Worm (Caenorhabditis elegans): Measurements from ENCODE around the gene bed-1.

DNA sequence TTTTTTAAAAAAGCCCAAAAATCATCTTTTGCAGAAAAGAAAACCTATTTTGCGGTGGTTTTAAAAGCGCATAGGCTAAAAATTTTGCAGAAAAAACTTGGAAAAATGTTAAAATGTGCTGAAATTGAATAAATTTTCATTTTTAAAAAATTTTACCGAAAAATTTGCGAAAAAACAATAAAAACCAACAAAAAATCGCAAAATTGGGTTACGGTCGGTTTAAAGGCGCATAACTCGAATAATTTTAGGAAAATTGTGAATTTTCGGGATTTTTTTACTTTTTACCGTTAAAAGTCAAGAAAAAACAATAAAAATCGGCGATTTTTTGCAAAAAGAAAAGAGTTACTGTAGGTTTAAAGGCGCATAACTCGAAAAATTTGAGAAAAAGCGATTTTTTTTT is 531 bp upstream of the bed-1 start:
- TF ChIP-seq med-1 (GFP tag; optimal IDR thresholded peaks at IDR 0.05; ENCODE audit: insufficient read depth) (no peak), cog-1 (tag; optimal IDR thresholded peaks at IDR 0.05) (no peak)
